Worm (Caenorhabditis elegans): Measurements from ENCODE around the gene Y51A2B.6.

DNA sequence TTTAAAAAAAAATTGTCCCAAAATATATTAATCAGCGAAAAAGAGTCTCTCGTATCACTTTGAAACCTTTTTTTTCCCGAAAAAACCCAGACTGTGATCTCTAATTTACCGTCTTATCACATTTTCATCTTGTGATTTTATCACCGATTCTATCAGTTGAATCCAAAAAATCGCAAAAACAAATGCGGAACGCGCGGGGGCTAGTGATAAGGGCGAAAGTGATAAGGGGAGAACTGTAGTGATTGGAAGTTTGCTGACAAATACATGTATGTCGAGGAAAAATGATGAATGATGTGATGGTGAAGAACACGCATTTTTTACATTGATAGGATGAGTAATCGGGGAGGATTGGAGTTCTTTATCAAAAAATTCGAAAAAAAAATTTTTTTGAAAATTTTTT, 48.0 kb downstream of the Y51A2B.6 start:
- TF ChIP-seq fos-1 (tag; optimal IDR thresholded peaks at IDR 0.05), result peak; percentile 100
- TF ChIP-seq ztf-11 (tag; optimal IDR thresholded peaks at IDR 0.05), result no peak
- TF ChIP-seq skn-1 (tag; optimal IDR thresholded peaks at IDR 0.05), result peak; percentile 96
- no peak for TF ChIP-seq lin-39 (tag; optimal IDR thresholded peaks at IDR 0.05)
- TF ChIP-seq nhr-10 (tag; optimal IDR thresholded peaks at IDR 0.05), result no peak
- no peak for TF ChIP-seq unc-39 (tag; optimal IDR thresholded peaks at IDR 0.05)
- TF ChIP-seq nhr-77 (tag; optimal IDR thresholded peaks at IDR 0.05), result no peak
- TF ChIP-seq aly-2 (tag; optimal IDR thresholded peaks at IDR 0.05), result no peak
- peak; percentile 72 for TF ChIP-seq crh-2 (tag; optimal IDR thresholded peaks at IDR 0.05)
